Worm (Caenorhabditis elegans): Measurements from ENCODE around the gene glo-3.

Gene glo-3

DNA sequence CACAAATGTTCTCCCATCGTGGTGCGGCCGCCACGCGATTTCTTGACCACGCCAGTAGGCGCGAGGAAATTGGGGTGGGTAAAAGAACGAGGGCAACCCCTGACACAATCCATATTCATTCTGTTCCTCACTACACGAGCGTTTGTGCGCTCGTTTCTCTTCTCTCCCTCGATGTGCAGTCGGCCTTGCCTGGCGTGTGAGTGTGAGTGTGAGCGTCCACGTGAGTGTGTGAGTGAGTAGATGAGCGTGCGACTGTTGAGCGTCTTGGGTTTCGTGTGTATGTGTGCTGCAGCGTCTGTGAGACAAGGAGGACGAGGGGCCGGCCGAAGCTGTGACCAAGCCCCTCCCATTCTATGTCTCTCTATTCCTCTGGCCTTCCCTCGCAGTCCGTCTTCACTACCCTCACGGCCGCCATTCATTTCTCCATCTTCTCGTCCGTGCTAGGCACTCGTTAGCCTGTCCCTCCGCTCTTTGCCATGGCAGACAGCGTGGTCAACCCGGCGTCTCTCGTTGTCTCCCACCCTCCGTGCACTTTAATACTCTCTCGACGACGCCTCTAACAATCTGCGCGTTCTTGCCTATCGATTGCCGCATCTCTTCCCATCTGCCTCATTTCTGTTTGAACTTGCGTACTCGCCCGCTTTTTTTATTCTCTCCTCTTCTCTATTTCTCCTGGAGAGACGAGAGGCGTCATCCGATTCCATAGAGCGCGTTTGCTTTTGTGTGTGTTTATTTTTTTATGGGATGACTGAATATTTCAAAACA lies 35.1 kb downstream of the glo-3 start (continued):
- TF ChIP-seq pha-4 (tag; optimal IDR thresholded peaks at IDR 0.05) (peak; percentile 34), ceh-100 (GFP tag; IDR thresholded peaks at IDR 0.05) (no peak), madf-10 (tag; optimal IDR thresholded peaks at IDR 0.05) (peak; percentile 86), Y56A3A.18 (GFP tag; IDR thresholded peaks at IDR 0.05) (peak; percentile 76; the same call in 1 of the 2 replicates), egl-18 (GFP tag; IDR thresholded peaks at IDR 0.05) (peak; percentile 33; the same call in 1 of the 2 replicates), attf-6 (GFP tag; IDR thresholded peaks at IDR 0.05) (no peak), Y67H2A.10 (GFP tag; conservative IDR thresholded peaks at IDR 0.05) (peak; percentile 40; the same call in 1 of the 2 replicates), ztf-25 (GFP tag; IDR thresholded peaks at IDR 0.05) (no peak), hmg-20 (GFP tag; IDR thresholded peaks at IDR 0.05) (peak; percentile 44; the same call in 1 of the 2 replicates), ceh-40 (GFP tag; IDR thresholded peaks at IDR 0.05) (no peak), B0261.1 (tag; optimal IDR thresholded peaks at IDR 0.05) (peak; percentile 17), nhr-27 (tag; optimal IDR thresholded peaks at IDR 0.05) (no peak), ztf-3 (GFP tag; optimal IDR thresholded peaks at IDR 0.05) (no peak), F33H1.4 (GFP tag; IDR thresholded peaks at IDR 0.05) (no peak), mel-28 (tag; optimal IDR thresholded peaks at IDR 0.05; ENCODE audit: borderline replicate concordance) (no peak), mcd-1 (GFP tag; IDR thresholded peaks at IDR 0.05) (peak; percentile 85), zim-3 (tag; optimal IDR thresholded peaks at IDR 0.05) (peak; percentile 52), hlh-12 (tag; optimal IDR thresholded peaks at IDR 0.05) (no peak), madf-3 (GFP tag; IDR thresholded peaks at IDR 0.05) (no peak), nhr-90 (tag; optimal IDR thresholded peaks at IDR 0.05) (peak; percentile 73), ekl-4 (GFP tag; IDR thresholded peaks at IDR 0.05) (peak; percentile 75; the same call in 1 of the 2 replicates), nfyb-1 (GFP tag; IDR thresholded peaks at IDR 0.05) (peak; percentile 88), chd-7 (tag; optimal IDR thresholded peaks at IDR 0.05) (peak; percentile 91), nhr-80 (tag; optimal IDR thresholded peaks at IDR 0.05) (peak; percentile 98), ceh-27 (GFP tag; optimal IDR thresholded peaks at IDR 0.05) (peak; percentile 89), lsy-27 (tag; optimal IDR thresholded peaks at IDR 0.05; ENCODE audit: borderline replicate concordance, insufficient read depth) (no peak), ztf-26 (tag; optimal IDR thresholded peaks at IDR 0.05) (peak; percentile 88), snpc-1.1 (tag; optimal IDR thresholded peaks at IDR 0.05; ENCODE audit: insufficient read depth) (no peak), lir-1 (GFP tag; conservative IDR thresholded peaks at IDR 0.05) (peak; percentile 98), repo-1 (tag; optimal IDR thresholded peaks at IDR 0.05) (peak; percentile 80), snpc-4 (GFP tag; optimal IDR thresholded peaks at IDR 0.05) (peak; percentile 49), snpc-4 (tag; optimal IDR thresholded peaks at IDR 0.05) (peak; percentile 39 to 79 (median 64)), nhr-120 (GFP tag; IDR thresholded peaks at IDR 0.05) (no peak), ztf-18 (tag; optimal IDR thresholded peaks at IDR 0.05) (peak; percentile 74), dpl-1 (GFP tag; optimal IDR thresholded peaks at IDR 0.05) (no peak), let-607 (tag; optimal IDR thresholded peaks at IDR 0.05) (peak; percentile 44 to 77), ama-1 (optimal IDR thresholded peaks at IDR 0.05) (peak; percentile 45), ama-1 (GFP tag; optimal IDR thresholded peaks at IDR 0.05) (no peak), hlh-26 (GFP tag; conservative IDR thresholded peaks at IDR 0.05) (no peak), aptf-2 (GFP tag; conservative IDR thresholded peaks at IDR 0.05) (no peak), F39B2.1 (GFP tag; IDR thresholded peaks at IDR 0.05) (no peak), Y79H2A.3 (GFP tag; conservative IDR thresholded peaks at IDR 0.05) (no peak), egl-44 (GFP tag; IDR thresholded peaks at IDR 0.05) (peak; percentile 63; the same call in 1 of the 2 replicates), rcor-1 (GFP tag; IDR thresholded peaks at IDR 0.05) (peak; percentile 25), snpc-1.3 (tag; optimal IDR thresholded peaks at IDR 0.05; ENCODE audit: insufficient read depth) (no peak), F37B4.10 (GFP tag; IDR thresholded peaks at IDR 0.05) (no peak), akir-1 (GFP tag; optimal IDR thresholded peaks at IDR 0.05) (no peak)
